Fruit fly (Drosophila melanogaster): ENCODE results near the gene CG12477.
A peak's percentile ranks its signal among the peaks of the same experiment; 100 is the strongest.

CG12477 gene

dm6 chr3L:18763486-18764436 is 40.7 kb upstream of the CG12477 start:
- no peak for TF ChIP-seq GATAd (GFP tag; optimal IDR thresholded peaks at IDR 0.05)
- peak; percentile 96 for TF ChIP-seq Dfd (GFP tag; optimal IDR thresholded peaks at IDR 0.05)

DNA sequence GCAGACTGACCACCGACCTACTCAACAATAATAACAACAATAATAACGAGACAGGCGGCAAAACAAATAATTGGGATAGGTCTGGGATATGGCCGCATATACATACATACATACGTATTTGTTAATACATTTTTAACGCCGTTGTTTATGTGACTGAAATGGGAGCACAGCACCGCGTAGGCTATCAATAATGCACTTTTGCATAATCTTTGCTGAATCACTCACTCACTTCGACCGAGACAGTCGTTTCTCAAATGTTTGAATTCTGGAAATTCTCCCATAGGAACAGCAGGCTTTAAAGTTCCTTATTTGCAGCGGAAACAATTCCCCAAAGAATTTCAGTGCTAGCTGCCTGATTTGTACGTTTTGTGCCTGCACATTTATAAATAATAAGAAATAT is 38.7 kb upstream of the CG12477 start:
- TF ChIP-seq fru (GFP tag; optimal IDR thresholded peaks at IDR 0.05), result no peak
- no peak for TF ChIP-seq lola (GFP tag; optimal IDR thresholded peaks at IDR 0.05)
- no peak for TF ChIP-seq tai (GFP tag; optimal IDR thresholded peaks at IDR 0.05)
- TF ChIP-seq dmrt93B (GFP tag; optimal IDR thresholded peaks at IDR 0.05), result no peak
- no peak for TF ChIP-seq CrebA (GFP tag; optimal IDR thresholded peaks at IDR 0.05; ENCODE audit: borderline replicate concordance)
- TF ChIP-seq sv (GFP tag; optimal IDR thresholded peaks at IDR 0.05), result no peak
- TF ChIP-seq Vsx2 (GFP tag; optimal IDR thresholded peaks at IDR 0.05; ENCODE audit: partially characterized antibody), result no peak
- no peak for TF ChIP-seq psq (GFP tag; optimal IDR thresholded peaks at IDR 0.05)
- TF ChIP-seq Abd-B (GFP tag; optimal IDR thresholded peaks at IDR 0.05), result no peak
- no peak for TF ChIP-seq Sp1 (GFP tag; optimal IDR thresholded peaks at IDR 0.05)
- TF ChIP-seq rgr (GFP tag; optimal IDR thresholded peaks at IDR 0.05), result no peak
- TF ChIP-seq foxo (GFP tag; optimal IDR thresholded peaks at IDR 0.05), result no peak
- no peak for TF ChIP-seq Myc (optimal IDR thresholded peaks at IDR 0.05)
- no peak for TF ChIP-seq h (GFP tag; optimal IDR thresholded peaks at IDR 0.05)
- TF ChIP-seq Mio (GFP tag; optimal IDR thresholded peaks at IDR 0.05), result no peak
- no peak for TF ChIP-seq CG32264 (GFP tag; optimal IDR thresholded peaks at IDR 0.05)
- TF ChIP-seq N (GFP tag; optimal IDR thresholded peaks at IDR 0.05), result no peak
- TF ChIP-seq dsf (GFP tag; optimal IDR thresholded peaks at IDR 0.05; ENCODE audit: borderline replicate concordance), result no peak
- TF ChIP-seq dl (GFP tag; optimal IDR thresholded peaks at IDR 0.05; ENCODE audit: insufficient read depth in 1 of 2, partially characterized antibody in 2 of 2), result no peak
- no peak for TF ChIP-seq usp (GFP tag; optimal IDR thresholded peaks at IDR 0.05)

DNA sequence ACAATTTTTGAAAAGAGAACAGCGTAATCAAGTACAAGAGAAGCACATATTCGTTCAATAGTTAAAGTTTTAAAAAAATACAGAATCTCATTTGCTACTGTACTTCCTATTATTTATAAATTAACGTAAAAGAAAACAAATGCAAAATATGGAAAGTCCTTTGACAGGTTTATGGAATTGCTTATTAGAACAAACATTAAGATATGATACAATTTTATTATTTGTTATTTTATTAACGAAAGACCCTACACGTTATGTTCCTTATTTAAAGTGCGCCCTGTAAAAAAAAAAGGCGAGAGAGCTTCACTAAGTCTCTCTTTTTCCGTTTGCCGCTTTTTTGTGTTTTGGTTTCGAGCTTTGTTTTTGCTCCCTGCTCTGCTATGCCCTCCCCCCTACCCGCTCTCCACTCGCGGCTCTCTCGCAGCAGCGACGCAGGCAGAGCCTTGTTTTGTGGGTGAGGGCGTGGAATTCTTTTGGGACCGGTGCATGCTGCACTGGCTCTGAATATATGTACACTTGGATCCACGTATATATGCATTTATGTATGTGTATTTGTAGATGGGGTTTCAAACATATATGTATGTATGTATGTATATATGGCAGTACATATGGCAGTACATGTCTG is 37.5 kb upstream of the CG12477 start:
- no peak for TF ChIP-seq rgr (GFP tag; optimal IDR thresholded peaks at IDR 0.05)
- no peak for TF ChIP-seq Hnf4 (GFP tag; optimal IDR thresholded peaks at IDR 0.05)
- TF ChIP-seq HLH106 (tag; optimal IDR thresholded peaks at IDR 0.05), result no peak
- TF ChIP-seq Myc (optimal IDR thresholded peaks at IDR 0.05), result no peak
- no peak for TF ChIP-seq lola (GFP tag; optimal IDR thresholded peaks at IDR 0.05)
- TF ChIP-seq CrebA (GFP tag; optimal IDR thresholded peaks at IDR 0.05; ENCODE audit: borderline replicate concordance), result no peak
- TF ChIP-seq Mio (GFP tag; optimal IDR thresholded peaks at IDR 0.05), result no peak
- no peak for TF ChIP-seq Jra (GFP tag; optimal IDR thresholded peaks at IDR 0.05)
- no peak for TF ChIP-seq OdsH (GFP tag; optimal IDR thresholded peaks at IDR 0.05)
- TF ChIP-seq fru (GFP tag; optimal IDR thresholded peaks at IDR 0.05), result no peak
- TF ChIP-seq pan (optimal IDR thresholded peaks at IDR 0.05), result no peak
- peak in 1 of 2 experiments; percentile 38 for TF ChIP-seq dl (GFP tag; optimal IDR thresholded peaks at IDR 0.05; ENCODE audit: insufficient read depth in 1 of 2, partially characterized antibody in 2 of 2)
- TF ChIP-seq Sp1 (GFP tag; optimal IDR thresholded peaks at IDR 0.05), result no peak
- TF ChIP-seq CG9705 (GFP tag; optimal IDR thresholded peaks at IDR 0.05), result no peak
- TF ChIP-seq Dif (GFP tag; optimal IDR thresholded peaks at IDR 0.05; ENCODE audit: partially characterized antibody), result peak; percentile 43
- no peak for TF ChIP-seq woc (GFP tag; optimal IDR thresholded peaks at IDR 0.05)
- TF ChIP-seq Dfd (GFP tag; optimal IDR thresholded peaks at IDR 0.05), result no peak
- TF ChIP-seq ey (GFP tag; optimal IDR thresholded peaks at IDR 0.05), result no peak
- TF ChIP-seq usp (GFP tag; optimal IDR thresholded peaks at IDR 0.05), result no peak
- TF ChIP-seq CG32264 (GFP tag; optimal IDR thresholded peaks at IDR 0.05), result no peak
- peak; percentile 10 for TF ChIP-seq jim (GFP tag; optimal IDR thresholded peaks at IDR 0.05)

All from whole organism, wandering third instar larva.